Fruit fly (Drosophila melanogaster): Measurements from ENCODE around the gene CG5112.

Gene CG5112

DNA sequence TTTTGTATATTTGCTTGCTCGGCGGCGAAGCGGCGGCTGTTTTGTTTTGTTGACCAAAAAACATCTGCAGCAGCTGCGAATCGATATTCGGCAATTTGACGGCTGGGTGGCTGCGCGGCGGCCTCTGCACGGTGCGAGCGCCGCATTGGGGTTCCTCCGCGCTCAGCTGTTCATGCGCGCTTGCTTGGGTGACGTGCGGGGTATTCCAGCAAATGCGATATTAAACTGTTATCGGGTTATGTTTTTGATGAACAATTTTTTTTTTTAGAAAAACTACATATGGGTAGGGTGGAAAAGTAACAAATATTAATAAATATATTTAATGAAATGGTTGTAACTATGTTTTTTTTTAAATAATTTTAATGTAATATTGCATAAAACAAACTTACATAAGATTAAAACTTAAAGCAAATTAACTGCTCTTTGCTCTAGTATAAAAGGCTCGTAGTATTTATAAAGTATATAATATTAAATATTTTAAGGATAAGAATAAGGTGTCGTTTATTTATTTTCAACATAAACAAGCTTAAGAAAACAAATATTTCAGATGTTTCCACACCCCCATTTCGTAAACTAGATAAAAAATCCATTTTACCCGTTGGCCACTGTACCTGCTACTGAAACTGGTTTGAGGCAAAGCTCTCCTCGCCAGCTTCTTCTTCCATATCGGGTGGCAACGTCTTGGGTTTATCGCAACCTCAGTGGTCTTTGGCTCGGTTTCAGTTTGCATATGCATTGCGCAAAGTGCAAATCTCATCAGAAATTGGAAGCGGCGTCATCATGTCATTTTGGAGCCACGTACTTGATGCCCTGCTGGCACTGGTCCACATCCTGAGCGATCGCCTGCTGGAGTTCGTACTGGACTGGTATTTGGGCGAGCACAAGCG lies at the start of gene CG5112, which contains the start of gene Gnpat (continued):
- no peak for TF ChIP-seq sd (tag; optimal IDR thresholded peaks at IDR 0.05)
- peak in 1 of 2 experiments; percentile 57 for TF ChIP-seq dpn (GFP tag; optimal IDR thresholded peaks at IDR 0.05)
- TF ChIP-seq jumu (GFP tag; optimal IDR thresholded peaks at IDR 0.05): no peak
- TF ChIP-seq psq (GFP tag; optimal IDR thresholded peaks at IDR 0.05): no peak
- peak; percentile 61 for TF ChIP-seq unc-4 (GFP tag; IDR thresholded peaks at IDR 0.05; ENCODE audit: partially characterized antibody)
- TF ChIP-seq CG15073 (GFP tag; optimal IDR thresholded peaks at IDR 0.05): no peak
- peak; percentile 11 for TF ChIP-seq kah (GFP tag; optimal IDR thresholded peaks at IDR 0.05)
- peak; percentile 96 for TF ChIP-seq Ets65A (GFP tag)
- peak; percentile 80 for TF ChIP-seq CG6791 (GFP tag; IDR thresholded peaks at IDR 0.05; ENCODE audit: partially characterized antibody)
- peak; percentile 67 for TF ChIP-seq ems (GFP tag; optimal IDR thresholded peaks at IDR 0.05)
- peak; percentile 35 for TF ChIP-seq CG12104 (GFP tag; optimal IDR thresholded peaks at IDR 0.05)
- TF ChIP-seq ci (GFP tag; IDR thresholded peaks at IDR 0.05): peak; percentile 92
- 0 out of 2 replicates have a peak, but pooled peaks have one; percentile 40 for TF ChIP-seq CG31441 (GFP tag; IDR thresholded peaks at IDR 0.05)
- TF ChIP-seq Mrtf (GFP tag; IDR thresholded peaks at IDR 0.05): peak; percentile 80
- no peak for TF ChIP-seq CG6765 (GFP tag; optimal IDR thresholded peaks at IDR 0.05)
- TF ChIP-seq gfzf (GFP tag; optimal IDR thresholded peaks at IDR 0.05): peak; percentile 21
- TF ChIP-seq ind (GFP tag; optimal IDR thresholded peaks at IDR 0.05): peak; percentile 55
- no peak for TF ChIP-seq sens-2 (GFP tag; IDR thresholded peaks at IDR 0.05)
- TF ChIP-seq PHDP (tag; optimal IDR thresholded peaks at IDR 0.05): peak; percentile 58
- TF ChIP-seq Hr78 (GFP tag; optimal IDR thresholded peaks at IDR 0.05): no peak
- peak; percentile 19 for TF ChIP-seq CG10431 (GFP tag; optimal IDR thresholded peaks at IDR 0.05)
- TF ChIP-seq CG15696 (tag; optimal IDR thresholded peaks at IDR 0.05): peak; percentile 71
- TF ChIP-seq CG18262 (tag; optimal IDR thresholded peaks at IDR 0.05): peak; percentile 63
- TF ChIP-seq HLH54F (GFP tag; optimal IDR thresholded peaks at IDR 0.05): peak; percentile 61
- TF ChIP-seq nau (GFP tag; optimal IDR thresholded peaks at IDR 0.05): peak; percentile 48
- no peak for TF ChIP-seq CG17568 (GFP tag; optimal IDR thresholded peaks at IDR 0.05)
- no peak for TF ChIP-seq Dip3 (GFP tag; optimal IDR thresholded peaks at IDR 0.05)
- peak; percentile 72 for TF ChIP-seq Xbp1 (GFP tag; optimal IDR thresholded peaks at IDR 0.05)
- peak; percentile 50 for TF ChIP-seq CG18599 (GFP tag; optimal IDR thresholded peaks at IDR 0.05)
- no peak for TF ChIP-seq salm (tag; optimal IDR thresholded peaks at IDR 0.05)
- peak; percentile 36 for TF ChIP-seq Six4 (GFP tag; optimal IDR thresholded peaks at IDR 0.05)
- peak; percentile 35 for TF ChIP-seq CG4424 (GFP tag; optimal IDR thresholded peaks at IDR 0.05)
- no peak for TF ChIP-seq CG8478 (optimal IDR thresholded peaks at IDR 0.05)
- TF ChIP-seq Chrac-16 (GFP tag; optimal IDR thresholded peaks at IDR 0.05): peak; percentile 52
- peak; percentile 80 for TF ChIP-seq stwl (tag; optimal IDR thresholded peaks at IDR 0.05)
- TF ChIP-seq slp2 (GFP tag; optimal IDR thresholded peaks at IDR 0.05): peak; percentile 40
- TF ChIP-seq CG12659 (GFP tag; optimal IDR thresholded peaks at IDR 0.05): peak; percentile 66
- no peak for TF ChIP-seq eve (GFP tag; optimal IDR thresholded peaks at IDR 0.05)
- peak; percentile 88 for TF ChIP-seq CG17186 (GFP tag; optimal IDR thresholded peaks at IDR 0.05)
- peak; percentile 70; the same call in 2 of the 3 replicates for TF ChIP-seq CG34422 (GFP tag; IDR thresholded peaks at IDR 0.05)
- TF ChIP-seq CG10209 (GFP tag; optimal IDR thresholded peaks at IDR 0.05): peak; percentile 22
- TF ChIP-seq wor (GFP tag; IDR thresholded peaks at IDR 0.05): no peak; the same call in 1 of the 2 replicates
- peak; percentile 42; the same call in 1 of the 2 replicates for TF ChIP-seq CG43689 (GFP tag; IDR thresholded peaks at IDR 0.05)
- peak; percentile 49; the same call in 1 of the 2 replicates for TF ChIP-seq CG17612 (GFP tag; IDR thresholded peaks at IDR 0.05)
- TF ChIP-seq CG13296 (GFP tag; optimal IDR thresholded peaks at IDR 0.05): peak; percentile 56
- peak; percentile 36 for TF ChIP-seq nmo (GFP tag; optimal IDR thresholded peaks at IDR 0.05)
- TF ChIP-seq CG18476 (GFP tag; optimal IDR thresholded peaks at IDR 0.05): peak; percentile 33
- no peak for TF ChIP-seq pita (GFP tag; optimal IDR thresholded peaks at IDR 0.05)
